Worm (Caenorhabditis elegans) whole organism, mixed stage, embryonic: ENCODE results near the gene try-3.

ENCODE experiments used
- M03D4.4 ChIP-seq: sonication (generic microtip); optimal IDR thresholded peaks from 2 replicates; lab custom pipeline; 2017; ENCODE audit warnings: mild to moderate bottlenecking, missing genetic modification characterization, missing compliant biosample characterization
- bed-3 ChIP-seq: fragments of 200-800 bp; sonication (Bioruptor generic); optimal IDR thresholded peaks from 3 replicates; lab custom pipeline; 2018; ENCODE audit warnings: mild to moderate bottlenecking, missing genetic modification characterization, moderate library complexity, missing compliant biosample characterization
- blmp-1 ChIP-seq: fragments of 150-350 bp; optimal IDR thresholded peaks from 2 replicates; lab custom pipeline; 2014; ENCODE audit warnings: missing biosample characterization, missing genetic modification characterization
- ceh-39 ChIP-seq: fragments of 150-350 bp; optimal IDR thresholded peaks from 2 replicates; lab custom pipeline; 2014; ENCODE audit warnings: missing biosample characterization, missing genetic modification characterization
- ceh-43 ChIP-seq: fragments of 200-800 bp; sonication (Bioruptor generic); optimal IDR thresholded peaks from 2 replicates; lab custom pipeline; 2018; ENCODE audit warnings: mild to moderate bottlenecking, missing genetic modification characterization, moderate library complexity, missing compliant biosample characterization
- ceh-83 ChIP-seq: fragments of 200-800 bp; sonication (Bioruptor generic); optimal IDR thresholded peaks from 2 replicates; lab custom pipeline; 2018; ENCODE audit warnings: mild to moderate bottlenecking, missing genetic modification characterization, missing compliant biosample characterization
- cnd-1 ChIP-seq: fragments of 200-800 bp; sonication (Bioruptor generic); optimal IDR thresholded peaks from 2 replicates; lab custom pipeline; 2018; ENCODE audit warnings: mild to moderate bottlenecking, missing genetic modification characterization, missing compliant biosample characterization
- drap-1 ChIP-seq: fragments of 200-800 bp; sonication (Bioruptor generic); optimal IDR thresholded peaks from 3 replicates; lab custom pipeline; 2018; ENCODE audit warnings: mild to moderate bottlenecking, missing genetic modification characterization, missing compliant biosample characterization
- elt-1 ChIP-seq: sonication (generic microtip); optimal IDR thresholded peaks from 2 replicates; lab custom pipeline; 2017; ENCODE audit warnings: missing genetic modification characterization, mild to moderate bottlenecking, missing compliant biosample characterization, antibody characterized with exemption, moderate library complexity, borderline replicate concordance; ENCODE audit not compliant: insufficient read depth
- elt-3 ChIP-seq: fragments of 150-350 bp; optimal IDR thresholded peaks from 2 replicates; lab custom pipeline; 2014; ENCODE audit warnings: missing biosample characterization, missing genetic modification characterization
- flh-1 ChIP-seq: fragments of 200-800 bp; sonication (Bioruptor generic); optimal IDR thresholded peaks from 2 replicates; lab custom pipeline; 2018; ENCODE audit warnings: mild to moderate bottlenecking, missing genetic modification characterization, moderate library complexity, missing compliant biosample characterization
- hlh-1 ChIP-seq: fragments of 150-350 bp; optimal IDR thresholded peaks from 2 replicates; lab custom pipeline; 2014; ENCODE audit warnings: missing biosample characterization, missing genetic modification reagents, missing genetic modification characterization
- lin-32 ChIP-seq: fragments of 200-800 bp; sonication (Bioruptor generic); optimal IDR thresholded peaks from 2 replicates; lab custom pipeline; 2018; ENCODE audit warnings: mild to moderate bottlenecking, missing genetic modification characterization, missing compliant biosample characterization
- lsy-2 ChIP-seq: fragments of 150-350 bp; optimal IDR thresholded peaks from 2 replicates; lab custom pipeline; 2014; ENCODE audit warnings: missing biosample characterization, missing genetic modification characterization
- mep-1 ChIP-seq: fragments of 150-350 bp; optimal IDR thresholded peaks from 2 replicates; lab custom pipeline; 2017; ENCODE audit warnings: missing biosample characterization, missing genetic modification reagents, missing genetic modification characterization, inconsistent platforms
- mls-2 ChIP-seq: sonication (generic microtip); optimal IDR thresholded peaks from 2 replicates; lab custom pipeline; 2016; ENCODE audit warnings: mild to moderate bottlenecking, missing genetic modification characterization, moderate library complexity, missing compliant biosample characterization
- nhr-12 ChIP-seq: fragments of 150-350 bp; optimal IDR thresholded peaks from 2 replicates; lab custom pipeline; 2014; ENCODE audit warnings: missing biosample characterization, missing genetic modification characterization
- nhr-2 ChIP-seq: fragments of 150-350 bp; optimal IDR thresholded peaks from 2 replicates; lab custom pipeline; 2014; ENCODE audit warnings: missing biosample characterization, missing genetic modification characterization
- nhr-237 ChIP-seq: fragments of 150-350 bp; optimal IDR thresholded peaks from 2 replicates; lab custom pipeline; 2014; ENCODE audit warnings: missing biosample characterization, missing genetic modification characterization
- nhr-28 ChIP-seq: fragments of 150-350 bp; optimal IDR thresholded peaks from 2 replicates; lab custom pipeline; 2014; ENCODE audit warnings: missing biosample characterization, missing genetic modification characterization
- nhr-76 ChIP-seq: sonication (generic microtip); optimal IDR thresholded peaks from 2 replicates; lab custom pipeline; 2017; ENCODE audit warnings: missing biosample characterization, missing genetic modification characterization
- pha-4 ChIP-seq: fragments of 150-350 bp; optimal IDR thresholded peaks from 2 replicates; lab custom pipeline; 2018; ENCODE audit warnings: missing biosample characterization, missing genetic modification reagents, missing genetic modification characterization
- sem-2 ChIP-seq: fragments of 200-800 bp; sonication (Bioruptor generic); optimal IDR thresholded peaks from 2 replicates; lab custom pipeline; 2018; ENCODE audit warnings: mild to moderate bottlenecking, missing genetic modification characterization, missing compliant biosample characterization
- snpc-4 ChIP-seq: fragments of 150-350 bp; optimal IDR thresholded peaks from 2 replicates; lab custom pipeline; 2014; ENCODE audit warnings: missing biosample characterization, missing genetic modification characterization
- tbx-8 ChIP-seq: fragments of 200-800 bp; sonication (Bioruptor generic); optimal IDR thresholded peaks from 2 replicates; lab custom pipeline; 2018; ENCODE audit warnings: mild to moderate bottlenecking, missing genetic modification characterization, moderate library complexity, missing compliant biosample characterization
- unc-120 ChIP-seq: sonication (generic microtip); optimal IDR thresholded peaks from 2 replicates; lab custom pipeline; 2017; ENCODE audit warnings: missing genetic modification characterization, missing compliant biosample characterization; ENCODE audit not compliant: poor library complexity, severe bottlenecking
- unc-62 ChIP-seq: fragments of 150-350 bp; optimal IDR thresholded peaks from 2 replicates; lab custom pipeline; 2014; ENCODE audit warnings: missing biosample characterization, missing genetic modification reagents, missing genetic modification characterization
- zip-8 ChIP-seq: fragments of 150-350 bp; optimal IDR thresholded peaks from 2 replicates; lab custom pipeline; 2014; ENCODE audit warnings: missing biosample characterization, missing genetic modification characterization

The try-3 gene

ce11 chrIV:6601213-6601724, 44.3 kb downstream of the try-3 start, which contains the start of gene sup-36:
sup-36 (plus strand) TSS chrIV:6601674.
- no peak for TF ChIP-seq pha-4 (tag; lab: Kevin White, UChicago)
- TF ChIP-seq nhr-28 (tag; lab: Kevin White, UChicago), result no peak
- TF ChIP-seq hlh-1 (tag; lab: Kevin White, UChicago), result peak; percentile 52
- TF ChIP-seq ceh-39 (tag; lab: Kevin White, UChicago), result peak; percentile 63

DNA sequence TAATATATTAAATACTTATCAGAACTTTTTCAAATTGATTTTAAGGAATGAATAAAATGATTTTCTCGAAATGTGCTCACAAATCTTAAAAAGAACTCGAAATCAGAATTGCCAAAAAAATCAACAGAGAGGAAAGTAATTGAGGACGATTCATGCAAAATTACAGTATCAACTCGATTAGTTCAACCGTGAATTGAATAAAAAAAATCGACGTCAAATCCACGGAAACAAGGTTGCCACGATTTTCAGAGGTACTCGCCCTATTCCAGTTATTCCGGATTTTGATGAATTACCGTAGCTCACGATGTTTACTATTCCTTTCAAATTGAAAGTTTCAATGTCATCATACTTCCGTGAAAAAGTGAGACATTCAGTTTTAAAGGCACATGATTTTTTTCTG, 45.4 kb downstream of the try-3 start, which contains the start of gene F15B10.3:
TSS of gene F15B10.3 (plus strand) at position 301 of the 400 bp plus-strand sequence.
- no peak for TF ChIP-seq nhr-237 (tag; lab: Kevin White, UChicago)
- no peak for TF ChIP-seq ceh-39 (tag; lab: Kevin White, UChicago)
- TF ChIP-seq zip-8, result no peak
- TF ChIP-seq, all 35 proteins: peak for 0

DNA sequence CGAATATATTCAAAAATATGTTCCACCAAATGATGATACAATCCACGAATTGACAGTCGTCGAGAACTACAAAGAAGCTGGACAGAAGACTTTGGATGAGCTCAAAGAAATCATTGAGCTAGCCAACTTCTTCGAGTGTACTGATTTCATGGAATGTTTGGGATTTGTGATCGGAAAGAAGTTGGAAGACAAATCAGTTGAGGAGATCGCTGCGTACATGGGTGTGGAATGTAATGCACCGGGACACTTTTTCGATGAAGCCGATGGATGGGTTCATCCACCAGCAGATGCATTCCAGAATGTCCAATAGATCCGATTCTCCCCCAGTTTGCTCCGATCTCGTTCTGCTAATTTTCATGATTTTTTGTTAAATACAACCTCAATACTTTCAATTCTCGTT, 46.6 kb downstream of the try-3 start:
- TF ChIP-seq nhr-28 (tag; lab: Kevin White, UChicago), result no peak
- no peak for TF ChIP-seq nhr-12 (tag; lab: Kevin White, UChicago)
- TF ChIP-seq hlh-1 (tag; lab: Kevin White, UChicago), result no peak
- TF ChIP-seq, all 35 proteins: peak for 0

- TF ChIP-seq cnd-1 (tag; lab: Kevin White, UChicago) (no peak), bed-3 (GFP tag; lab: Kevin White, UChicago) (no peak), nhr-28 (tag; lab: Kevin White, UChicago) (no peak), nhr-2 (tag; lab: Kevin White, UChicago) (no peak), nhr-237 (tag; lab: Kevin White, UChicago) (no peak), pha-4 (tag; lab: Kevin White, UChicago) (no peak), ceh-83 (GFP tag; lab: Kevin White, UChicago) (no peak), nhr-12 (tag; lab: Kevin White, UChicago) (no peak), ceh-39 (tag; lab: Kevin White, UChicago) (no peak), M03D4.4 (tag; lab: Kevin White, UChicago) (no peak), snpc-4 (no peak), tbx-8 (GFP tag; lab: Kevin White, UChicago) (no peak), elt-3 (tag; lab: Kevin White, UChicago) (no peak), drap-1 (GFP tag; lab: Kevin White, UChicago) (no peak), blmp-1 (tag; lab: Kevin White, UChicago) (no peak), ceh-43 (GFP tag; lab: Kevin White, UChicago) (no peak), mls-2 (tag; lab: Kevin White, UChicago) (no peak), lin-32 (GFP tag; lab: Kevin White, UChicago) (no peak)
These were observed 48.9 kb downstream of the try-3 start, which contains the start of gene nstp-2 for ce11 chrIV:6605863-6606262. nstp-2 (minus strand) TSS chrIV:6606188.

ce11 chrIV:6606587-6606986, 49.6 kb downstream of the try-3 start:
- TF ChIP-seq lsy-2 (tag; lab: Kevin White, UChicago) (no peak), mep-1 (no peak), unc-62 (GFP tag; lab: Kevin White, UChicago) (no peak), ceh-83 (GFP tag; lab: Kevin White, UChicago) (no peak), nhr-2 (tag; lab: Kevin White, UChicago) (no peak), blmp-1 (tag; lab: Kevin White, UChicago) (no peak), unc-120 (tag; lab: Kevin White, UChicago) (no peak), elt-1 (tag; lab: Kevin White, UChicago) (no peak), sem-2 (GFP tag; lab: Kevin White, UChicago) (no peak), ceh-43 (GFP tag; lab: Kevin White, UChicago) (no peak)

- TF ChIP-seq flh-1 (GFP tag; lab: Kevin White, UChicago) (no peak), sem-2 (GFP tag; lab: Kevin White, UChicago) (no peak), bed-3 (GFP tag; lab: Kevin White, UChicago) (no peak), elt-3 (tag; lab: Kevin White, UChicago) (no peak), pha-4 (tag; lab: Kevin White, UChicago) (no peak), M03D4.4 (tag; lab: Kevin White, UChicago) (no peak), mls-2 (tag; lab: Kevin White, UChicago) (no peak), nhr-76 (no peak), ceh-43 (GFP tag; lab: Kevin White, UChicago) (no peak), lsy-2 (tag; lab: Kevin White, UChicago) (no peak)
- TF ChIP-seq, all 35 proteins: peak for 0
These were observed 50.1 kb downstream of the try-3 start for ce11 chrIV:6607059-6607458.
